Worm (Caenorhabditis elegans): ENCODE data around the gene myo-5.

DNA sequence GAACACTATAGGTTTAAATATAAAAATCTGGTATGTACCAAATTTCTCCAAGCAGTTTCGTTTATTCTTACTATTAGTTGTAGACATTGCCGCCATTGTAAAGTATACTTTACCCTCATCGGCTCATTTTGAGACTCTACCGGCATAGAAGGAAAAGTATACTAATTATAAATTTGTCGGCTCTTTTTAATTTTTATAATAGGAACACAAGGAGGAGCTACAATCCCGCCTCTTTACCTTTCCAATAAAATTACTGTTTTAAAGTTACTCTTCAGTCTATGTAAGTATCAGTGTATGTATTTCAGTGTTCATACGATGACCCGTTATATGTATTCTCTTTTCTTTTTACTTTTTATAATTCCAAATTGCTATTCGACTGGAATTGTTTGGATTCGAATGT is 9.5 kb upstream of the myo-5 start, which contains the start of gene sdz-23:
- no peak for TF ChIP-seq egl-43 (GFP tag; IDR thresholded peaks at IDR 0.05)
- TF ChIP-seq mdl-1 (tag; optimal IDR thresholded peaks at IDR 0.05) = no peak
- no peak for TF ChIP-seq lin-13 (GFP tag; optimal IDR thresholded peaks at IDR 0.05)
